Fruit fly (Drosophila melanogaster) whole organism, embryonic: ENCODE results near the gene CG9132.

ENCODE experiments used
- Asciz ChIP-seq: fragments of 200-800 bp; sonication (Bioruptor generic); optimal IDR thresholded peaks from 2 replicates; lab custom pipeline; 2017; ENCODE audit warnings: missing biosample characterization, mild to moderate bottlenecking, missing genetic modification characterization, missing genetic modification reagents
- BtbVII ChIP-seq: fragments of 200-800 bp; sonication (Bioruptor generic); optimal IDR thresholded peaks from 3 replicates; lab custom pipeline; 2017; ENCODE audit warnings: missing biosample characterization, mild to moderate bottlenecking, missing genetic modification characterization
- CG10366 ChIP-seq: fragments of 200-800 bp; sonication (Bioruptor generic); IDR thresholded peaks from 2 replicates; pipeline ENCODE4 v1.3.6; 2022; ENCODE audit warnings: missing biosample characterization, missing genetic modification characterization
- CG10959 ChIP-seq: fragments of 200-800 bp; sonication (Bioruptor generic); IDR thresholded peaks from 2 replicates; pipeline ENCODE4 v1.3.6; 2022; ENCODE audit warnings: missing biosample characterization, missing genetic modification characterization
- CG11504 ChIP-seq: fragments of 200-800 bp; sonication (Bioruptor generic); optimal IDR thresholded peaks from 3 replicates; lab custom pipeline; 2019; ENCODE audit warnings: missing biosample characterization, mild to moderate bottlenecking, missing genetic modification characterization, moderate library complexity
- CG1529 ChIP-seq: fragments of 200-800 bp; sonication (Bioruptor generic); optimal IDR thresholded peaks from 3 replicates; lab custom pipeline; 2018; ENCODE audit warnings: missing biosample characterization, missing genetic modification characterization
- CG1603 ChIP-seq: fragments of 200-800 bp; sonication (Bioruptor generic); optimal IDR thresholded peaks from 2 replicates; lab custom pipeline; 2019; ENCODE audit warnings: missing biosample characterization, mild to moderate bottlenecking, missing genetic modification characterization, moderate library complexity
- CG17385 ChIP-seq: fragments of 200-800 bp; sonication (Bioruptor generic); optimal IDR thresholded peaks from 3 replicates; lab custom pipeline; 2018; ENCODE audit warnings: missing biosample characterization, mild to moderate bottlenecking, missing genetic modification characterization
- CG18262 ChIP-seq: fragments of 200-800 bp; optimal IDR thresholded peaks from 3 replicates; lab custom pipeline; 2019; ENCODE audit warnings: missing biosample characterization, mild to moderate bottlenecking, missing genetic modification characterization, moderate library complexity
- CG1832 ChIP-seq: fragments of 200-800 bp; sonication (Bioruptor generic); optimal IDR thresholded peaks from 2 replicates; lab custom pipeline; 2017; ENCODE audit warnings: missing biosample characterization, mild to moderate bottlenecking, missing genetic modification characterization, inconsistent platforms
- CG4328 ChIP-seq: fragments of 200-800 bp; sonication (Bioruptor generic); optimal IDR thresholded peaks from 3 replicates; lab custom pipeline; 2017; ENCODE audit warnings: missing biosample characterization, missing genetic modification reagents, missing genetic modification characterization
- CG4820 ChIP-seq: fragments of 200-800 bp; sonication (Bioruptor generic); optimal IDR thresholded peaks from 3 replicates; lab custom pipeline; 2016; ENCODE audit warnings: missing biosample characterization, missing genetic modification characterization
- CG7745 ChIP-seq: fragments of 200-800 bp; sonication (Bioruptor generic); optimal IDR thresholded peaks from 2 replicates; lab custom pipeline; 2018; ENCODE audit warnings: missing biosample characterization, mild to moderate bottlenecking, missing genetic modification characterization, moderate library complexity
- CG8290 ChIP-seq, 3 experiments: fragments of 200-800 bp; sonication (Bioruptor generic); optimal IDR thresholded peaks; 2 replicates each; lab custom pipeline; 2016 to 2019; ENCODE audit warnings: missing biosample characterization in 3 of 3, missing genetic modification characterization in 3 of 3, mild to moderate bottlenecking in 2 of 3, moderate library complexity in 1 of 3
- Camta ChIP-seq: fragments of 200-800 bp; sonication (Bioruptor generic); optimal IDR thresholded peaks from 2 replicates; lab custom pipeline; 2016; ENCODE audit warnings: missing biosample characterization, missing genetic modification characterization
- CkIIα-i1 ChIP-seq: fragments of 200-800 bp; sonication (Bioruptor generic); IDR thresholded peaks from 2 replicates; pipeline ENCODE4 v1.3.6; 2022; ENCODE audit warnings: missing biosample characterization, missing genetic modification characterization
- D19A ChIP-seq: fragments of 200-800 bp; optimal IDR thresholded peaks from 3 replicates; lab custom pipeline; 2019; ENCODE audit warnings: missing biosample characterization, mild to moderate bottlenecking, missing genetic modification characterization, moderate library complexity
- Deaf1 ChIP-seq: fragments of 200-800 bp; optimal IDR thresholded peaks from 3 replicates; lab custom pipeline; 2019; ENCODE audit warnings: missing biosample characterization, mild to moderate bottlenecking, missing genetic modification characterization, moderate library complexity
- Dfd ChIP-seq, 2 experiments: fragments of >200 bp; optimal IDR thresholded peaks; 2 replicates each; lab custom pipeline; 2017; ENCODE audit warnings: missing biosample characterization in 2 of 2, missing genetic modification characterization in 2 of 2
- Dref ChIP-seq: fragments of 200-800 bp; sonication (Bioruptor generic); IDR thresholded peaks from 2 replicates; pipeline ENCODE4 v1.3.6; 2022; ENCODE audit warnings: missing biosample characterization, missing genetic modification characterization
- Drgx ChIP-seq: fragments of 200-800 bp; sonication (Bioruptor generic); IDR thresholded peaks from 2 replicates; pipeline ENCODE4 v1.3.6; 2022; ENCODE audit warnings: missing biosample characterization, missing genetic modification characterization
- H2.0 ChIP-seq: fragments of 200-800 bp; sonication (Bioruptor generic); IDR thresholded peaks from 2 replicates; pipeline ENCODE4 v1.3.6; 2022; ENCODE audit warnings: missing biosample characterization, missing genetic modification characterization
- Hr3 ChIP-seq: fragments of 200-800 bp; sonication (Bioruptor generic); optimal IDR thresholded peaks from 3 replicates; lab custom pipeline; 2016; ENCODE audit warnings: missing biosample characterization, missing genetic modification characterization
- Max ChIP-seq: fragments of 200-800 bp; sonication (Bioruptor generic); optimal IDR thresholded peaks from 2 replicates; lab custom pipeline; 2016; ENCODE audit warnings: missing biosample characterization, mild to moderate bottlenecking, missing genetic modification characterization
- Med ChIP-seq: fragments of 200-800 bp; sonication (Bioruptor generic); peaks from one replicate; lab custom pipeline; 2016; ENCODE audit warnings: missing biosample characterization, missing genetic modification characterization, mild to moderate bottlenecking, inconsistent platforms, moderate library complexity
- NFAT ChIP-seq: fragments of 200-800 bp; sonication (Bioruptor generic); IDR thresholded peaks from 2 replicates; pipeline ENCODE4 v1.3.6; 2022; ENCODE audit warnings: missing biosample characterization, missing genetic modification characterization
- Opbp ChIP-seq: fragments of 200-800 bp; sonication (Bioruptor generic); IDR thresholded peaks from 3 replicates; pipeline ENCODE4 v1.3.6; 2022; ENCODE audit warnings: missing biosample characterization, missing genetic modification characterization; ENCODE audit not compliant: partially characterized antibody
- Pdp1 ChIP-seq, 2 experiments: fragments of 200-800 bp; sonication (Bioruptor generic); optimal IDR thresholded peaks; 3 replicates each; lab custom pipeline; 2016; ENCODE audit warnings: missing biosample characterization in 2 of 2, missing genetic modification characterization in 2 of 2, mild to moderate bottlenecking in 1 of 2, moderate library complexity in 1 of 2
- Sry-β ChIP-seq: fragments of 200-800 bp; sonication (Bioruptor generic); optimal IDR thresholded peaks from 2 replicates; lab custom pipeline; 2018; ENCODE audit warnings: missing biosample characterization, mild to moderate bottlenecking, missing genetic modification characterization, moderate library complexity
- Xrp1 ChIP-seq: fragments of 200-800 bp; sonication (Bioruptor generic); IDR thresholded peaks from 2 replicates; pipeline ENCODE4 v1.3.6; 2022; ENCODE audit warnings: missing biosample characterization, missing genetic modification characterization
- abd-A ChIP-seq: fragments of 200-800 bp; sonication (Bioruptor generic); optimal IDR thresholded peaks from 3 replicates; lab custom pipeline; 2019; ENCODE audit warnings: missing biosample characterization, mild to moderate bottlenecking, missing genetic modification characterization, moderate library complexity
- ase ChIP-seq: fragments of 200-800 bp; sonication (Bioruptor generic); IDR thresholded peaks from 3 replicates; pipeline ENCODE4 v1.3.6; 2022; ENCODE audit warnings: missing biosample characterization, missing genetic modification characterization
- btn ChIP-seq: fragments of 200-800 bp; sonication (Bioruptor generic); optimal IDR thresholded peaks from 2 replicates; lab custom pipeline; 2016; ENCODE audit warnings: missing biosample characterization, missing genetic modification characterization
- cas ChIP-seq: fragments of 200-800 bp; sonication (Bioruptor generic); IDR thresholded peaks from 2 replicates; pipeline ENCODE4 v1.3.6; 2022; ENCODE audit warnings: missing biosample characterization, missing genetic modification characterization
- caup ChIP-seq: fragments of 200-800 bp; sonication (Bioruptor generic); optimal IDR thresholded peaks from 3 replicates; lab custom pipeline; 2017; ENCODE audit warnings: missing biosample characterization, mild to moderate bottlenecking, missing genetic modification characterization, moderate library complexity; ENCODE audit not compliant: severe bottlenecking
- cg ChIP-seq: fragments of 200-800 bp; sonication (Bioruptor generic); optimal IDR thresholded peaks from 3 replicates; lab custom pipeline; 2019; ENCODE audit warnings: missing biosample characterization, mild to moderate bottlenecking, missing genetic modification characterization, moderate library complexity
- chinmo ChIP-seq: fragments of 200-800 bp; sonication (Bioruptor generic); IDR thresholded peaks from 4 replicates; pipeline ENCODE4 v1.3.6; 2022; ENCODE audit warnings: missing biosample characterization, missing genetic modification characterization; ENCODE audit not compliant: partially characterized antibody
- dm ChIP-seq: fragments of 200-800 bp; sonication (Bioruptor generic); optimal IDR thresholded peaks from 3 replicates; lab custom pipeline; 2016; ENCODE audit warnings: missing biosample characterization, missing genetic modification characterization
- en ChIP-seq: fragments of 200-800 bp; sonication (Bioruptor generic); optimal IDR thresholded peaks from 2 replicates; lab custom pipeline; 2016; ENCODE audit warnings: missing biosample characterization, missing genetic modification characterization
- fd3F ChIP-seq: fragments of 200-800 bp; sonication (Bioruptor generic); optimal IDR thresholded peaks from 2 replicates; lab custom pipeline; 2018; ENCODE audit warnings: missing biosample characterization, mild to moderate bottlenecking, missing genetic modification characterization, moderate library complexity
- gsb ChIP-seq: fragments of 200-800 bp; sonication (Bioruptor generic); IDR thresholded peaks from 2 replicates; pipeline ENCODE4 v1.3.6; 2022; ENCODE audit warnings: missing biosample characterization, missing genetic modification characterization
- inv ChIP-seq: fragments of 200-800 bp; sonication (Bioruptor generic); IDR thresholded peaks from 2 replicates; pipeline ENCODE4 v1.3.6; 2022; ENCODE audit warnings: missing biosample characterization, missing genetic modification characterization; ENCODE audit not compliant: partially characterized antibody
- mam ChIP-seq: fragments of 200-800 bp; sonication (Bioruptor generic); optimal IDR thresholded peaks from 3 replicates; lab custom pipeline; 2016; ENCODE audit warnings: missing biosample characterization, missing genetic modification characterization
- org-1 ChIP-seq: fragments of 200-800 bp; sonication (Bioruptor generic); optimal IDR thresholded peaks from 2 replicates; lab custom pipeline; 2017; ENCODE audit warnings: missing biosample characterization, missing genetic modification characterization
- pan ChIP-seq, 4 experiments: fragments of >200 bp in 3 of 4; fragments of 200-800 bp in 1 of 4; sonication (Bioruptor generic) in 1 of 4; optimal IDR thresholded peaks in 3 of 4; IDR thresholded peaks in 1 of 4; 2 replicates each; pipeline versions ENCODE4 v1.3.6 to Lab custom; 2017 to 2022; ENCODE audit warnings: missing biosample characterization in 2 of 4, missing genetic modification characterization in 2 of 4, mixed read lengths in 1 of 4
- pros ChIP-seq: fragments of 200-800 bp; sonication (Bioruptor generic); optimal IDR thresholded peaks from 3 replicates; lab custom pipeline; 2019; ENCODE audit warnings: missing biosample characterization, mild to moderate bottlenecking, missing genetic modification characterization, moderate library complexity
- row ChIP-seq: fragments of 200-800 bp; sonication (Bioruptor generic); IDR thresholded peaks from 3 replicates; pipeline ENCODE4 v1.3.6; 2022; ENCODE audit warnings: missing biosample characterization, missing genetic modification characterization
- sens ChIP-seq: fragments of 200-800 bp; sonication (Bioruptor generic); peaks from one replicate; lab custom pipeline; 2016; ENCODE audit warnings: missing biosample characterization, missing genetic modification characterization
- tap ChIP-seq: fragments of 200-800 bp; optimal IDR thresholded peaks from 3 replicates; lab custom pipeline; 2019; ENCODE audit warnings: missing biosample characterization, mild to moderate bottlenecking, missing genetic modification characterization, moderate library complexity

Gene CG9132

DNA sequence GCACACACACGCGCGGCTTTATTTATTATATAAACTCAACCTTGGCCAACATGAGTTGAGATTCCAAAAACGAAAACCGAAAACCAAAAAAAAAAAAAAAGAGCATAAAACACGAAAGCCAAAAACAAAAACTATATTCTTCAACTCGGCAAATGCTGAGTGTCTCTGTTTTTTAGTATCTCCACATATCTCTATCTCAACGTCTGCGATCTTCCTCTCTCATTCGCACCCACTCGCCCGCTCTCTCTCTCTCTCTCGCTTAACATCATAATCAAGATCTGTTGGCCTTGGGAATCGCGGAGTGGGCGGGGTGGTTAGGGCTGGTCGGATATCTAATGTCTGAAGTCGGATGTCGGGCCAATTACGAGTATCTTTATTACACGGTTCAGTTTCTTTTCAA, 20.3 kb downstream of the CG9132 start (continued):
- TF ChIP-seq Pdp1 (GFP tag; optimal IDR thresholded peaks at IDR 0.05; lab: Kevin White, UChicago) (peak in 1 of 2 experiments; percentile 83), CG1832 (GFP tag; lab: Kevin White, UChicago) (peak; percentile 79), abd-A (tag; lab: Kevin White, UChicago) (peak; percentile 53), CG17385 (GFP tag; lab: Kevin White, UChicago) (no peak), pros (GFP tag; lab: Kevin White, UChicago) (peak; percentile 12), org-1 (GFP tag; lab: Kevin White, UChicago) (no peak), Deaf1 (tag; lab: Kevin White, UChicago) (peak; percentile 4), CkIIα-i1 (GFP tag; lab: Robert Waterston, UW) (no peak), caup (GFP tag; lab: Kevin White, UChicago) (peak; percentile 34), Camta (no peak), pan (optimal IDR thresholded peaks at IDR 0.05; lab: Kevin White, UChicago) (no peak), pan (GFP tag; optimal IDR thresholded peaks at IDR 0.05 in 1 of 2, IDR thresholded peaks at IDR 0.05 in 1 of 2) (no peak), chinmo (peak; percentile 74; the same call in 2 of the 4 replicates), Med (peak; percentile 58), dm (GFP tag; lab: Kevin White, UChicago) (no peak), CG1529 (GFP tag; lab: Kevin White, UChicago) (no peak)

DNA sequence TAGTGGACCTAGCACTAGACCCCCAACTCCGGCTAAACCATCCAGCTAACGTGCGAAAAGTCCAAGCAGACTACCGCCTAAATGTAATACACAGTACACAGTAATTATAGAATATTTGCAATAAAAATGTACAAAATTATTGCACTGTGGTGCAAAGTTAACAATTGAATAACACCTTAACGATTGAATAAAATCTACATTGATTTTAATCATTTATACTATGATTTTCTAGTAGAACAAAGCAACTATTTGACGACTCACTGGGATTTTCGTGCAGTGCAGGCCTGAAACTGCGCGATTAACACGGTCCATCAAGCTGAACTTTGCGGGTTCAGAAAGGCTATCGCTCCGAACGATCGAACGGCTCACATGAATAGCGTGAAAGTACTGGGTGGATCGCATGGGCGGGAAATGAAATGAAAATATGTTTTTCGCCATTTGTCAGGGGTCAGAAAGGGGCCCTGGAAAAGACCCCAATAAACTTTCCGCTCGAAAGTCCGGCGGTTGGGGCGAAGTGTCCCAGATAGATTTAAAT, 22.3 kb downstream of the CG9132 start:
- TF ChIP-seq Med (peak; percentile 72), row (GFP tag; lab: Robert Waterston, UW) (0 out of 3 replicates have a peak, but pooled peaks have one; percentile 19), Hr3 (GFP tag; lab: Kevin White, UChicago) (no peak), sens (GFP tag; lab: Kevin White, UChicago) (peak; percentile 78), CG18262 (tag; lab: Kevin White, UChicago) (peak; percentile 3), inv (GFP tag; lab: Robert Waterston, UW) (no peak), D19A (tag; lab: Kevin White, UChicago) (no peak), Xrp1 (GFP tag; lab: Robert Waterston, UW) (0 out of 2 replicates have a peak, but pooled peaks have one; percentile 7), CG4820 (no peak), Drgx (GFP tag; lab: Robert Waterston, UW) (peak; percentile 20; the same call in 1 of the 2 replicates), btn (no peak), CG8290 (GFP tag; optimal IDR thresholded peaks at IDR 0.05; lab: Kevin White, UChicago) (no peak), CG8290 (tag; optimal IDR thresholded peaks at IDR 0.05; lab: Kevin White, UChicago) (no peak), en (GFP tag; lab: Kevin White, UChicago) (no peak), CG11504 (tag; lab: Kevin White, UChicago) (peak; percentile 9), CG10366 (GFP tag; lab: Robert Waterston, UW) (no peak), NFAT (GFP tag; lab: Robert Waterston, UW) (no peak), H2.0 (GFP tag; lab: Robert Waterston, UW) (no peak), Opbp (GFP tag; lab: Robert Waterston, UW) (no peak), BtbVII (GFP tag; lab: Kevin White, UChicago) (no peak), Dfd (GFP tag; optimal IDR thresholded peaks at IDR 0.05; lab: Kevin White, UChicago) (no peak), tap (tag; lab: Kevin White, UChicago) (no peak), cas (no peak), Max (no peak), gsb (GFP tag; lab: Robert Waterston, UW) (no peak), Dref (GFP tag; lab: Robert Waterston, UW) (no peak), fd3F (GFP tag; lab: Kevin White, UChicago) (no peak), Asciz (GFP tag; lab: Kevin White, UChicago) (no peak), CG10959 (GFP tag; lab: Robert Waterston, UW) (no peak), Sry-β (GFP tag; lab: Kevin White, UChicago) (no peak), CG4328 (GFP tag; lab: Kevin White, UChicago) (no peak), CG7745 (no peak), ase (no peak), mam (GFP tag; lab: Kevin White, UChicago) (no peak), cg (GFP tag; lab: Kevin White, UChicago) (no peak), CG1603 (tag; lab: Kevin White, UChicago) (peak; percentile 27)
